Worm (Caenorhabditis elegans) whole organism, L2 larva: Measurements from ENCODE around the gene str-68.

ENCODE experiments used
- C34F6.9 ChIP-seq: fragments of 150-350 bp; optimal IDR thresholded peaks from 2 replicates; lab custom pipeline; 2014; ENCODE audit warnings: missing biosample characterization, missing genetic modification characterization
- F13H6.1 ChIP-seq: sonication (generic microtip); optimal IDR thresholded peaks from 2 replicates; lab custom pipeline; 2016; ENCODE audit warnings: missing genetic modification characterization, missing compliant biosample characterization
- R02D3.7 ChIP-seq: fragments of 150-350 bp; optimal IDR thresholded peaks from 2 replicates; lab custom pipeline; 2014; ENCODE audit warnings: missing biosample characterization, missing genetic modification characterization
- Y55F3AM.14 ChIP-seq: fragments of 200-800 bp; sonication (Bioruptor generic); optimal IDR thresholded peaks from 2 replicates; lab custom pipeline; 2018; ENCODE audit warnings: mild to moderate bottlenecking, missing genetic modification characterization, missing compliant biosample characterization
- ZK546.5 ChIP-seq: sonication (generic microtip); optimal IDR thresholded peaks from 2 replicates; lab custom pipeline; 2017; ENCODE audit warnings: missing biosample characterization, missing genetic modification characterization
- alr-1 ChIP-seq: fragments of 150-350 bp; optimal IDR thresholded peaks from 2 replicates; lab custom pipeline; 2014; ENCODE audit warnings: missing biosample characterization, missing genetic modification characterization
- aly-2 ChIP-seq: fragments of 150-350 bp; optimal IDR thresholded peaks from 2 replicates; lab custom pipeline; 2014; ENCODE audit warnings: missing biosample characterization, missing genetic modification characterization
- blmp-1 ChIP-seq: sonication (generic microtip); optimal IDR thresholded peaks from 2 replicates; lab custom pipeline; 2017; ENCODE audit warnings: missing genetic modification characterization, mild to moderate bottlenecking, missing compliant biosample characterization, antibody characterized with exemption, moderate library complexity; ENCODE audit not compliant: insufficient read depth
- ceh-82 ChIP-seq: fragments of 150-350 bp; optimal IDR thresholded peaks from 2 replicates; lab custom pipeline; 2014; ENCODE audit warnings: missing biosample characterization, missing genetic modification characterization
- crh-2 ChIP-seq: sonication (generic microtip); optimal IDR thresholded peaks from 2 replicates; lab custom pipeline; 2017; ENCODE audit warnings: missing biosample characterization, missing genetic modification characterization
- dmd-4 ChIP-seq: sonication (generic microtip); optimal IDR thresholded peaks from 2 replicates; lab custom pipeline; 2017; ENCODE audit warnings: missing biosample characterization, missing genetic modification characterization
- egl-27 ChIP-seq: sonication (generic microtip); optimal IDR thresholded peaks from 3 replicates; lab custom pipeline; 2017; ENCODE audit warnings: missing biosample characterization, missing genetic modification reagents, missing genetic modification characterization
- elt-1 ChIP-seq: fragments of 150-350 bp; optimal IDR thresholded peaks from 2 replicates; lab custom pipeline; 2014; ENCODE audit warnings: missing biosample characterization, missing genetic modification characterization
- fos-1 ChIP-seq: fragments of 150-350 bp; optimal IDR thresholded peaks from 2 replicates; lab custom pipeline; 2014; ENCODE audit warnings: missing biosample characterization, missing genetic modification characterization
- gmeb-1 ChIP-seq: fragments of 150-350 bp; optimal IDR thresholded peaks from 2 replicates; lab custom pipeline; 2014; ENCODE audit warnings: missing biosample characterization, missing genetic modification characterization
- lin-13 ChIP-seq: fragments of 150-350 bp; optimal IDR thresholded peaks from 2 replicates; lab custom pipeline; 2014; ENCODE audit warnings: missing biosample characterization, missing genetic modification reagents, missing genetic modification characterization
- lin-39 ChIP-seq: fragments of 150-350 bp; optimal IDR thresholded peaks from 2 replicates; lab custom pipeline; 2014; ENCODE audit warnings: missing biosample characterization, missing genetic modification reagents, missing genetic modification characterization
- lsy-2 ChIP-seq, 2 experiments: fragments of 150-350 bp in 1 of 2; sonication (generic microtip) in 1 of 2; optimal IDR thresholded peaks; 2 replicates each; lab custom pipeline; 2014 to 2017; ENCODE audit warnings: missing biosample characterization in 2 of 2, missing genetic modification characterization in 2 of 2
- mab-5 ChIP-seq: fragments of 150-350 bp; optimal IDR thresholded peaks from 2 replicates; lab custom pipeline; 2014; ENCODE audit warnings: missing biosample characterization, missing genetic modification characterization
- mbf-1 ChIP-seq: sonication (generic microtip); optimal IDR thresholded peaks from 2 replicates; lab custom pipeline; 2017; ENCODE audit warnings: missing biosample characterization, missing genetic modification characterization
- mdl-1 ChIP-seq, 2 experiments: fragments of 150-350 bp in 1 of 2; sonication (generic microtip) in 1 of 2; optimal IDR thresholded peaks; 2 replicates each; lab custom pipeline; 2017; ENCODE audit warnings: missing biosample characterization in 2 of 2, missing genetic modification characterization in 2 of 2
- nhr-10 ChIP-seq: sonication (generic microtip); optimal IDR thresholded peaks from 2 replicates; lab custom pipeline; 2017; ENCODE audit warnings: missing biosample characterization, missing genetic modification characterization
- nhr-11 ChIP-seq: fragments of 150-350 bp; optimal IDR thresholded peaks from 2 replicates; lab custom pipeline; 2014; ENCODE audit warnings: missing biosample characterization, missing genetic modification characterization
- nhr-12 ChIP-seq: fragments of 150-350 bp; optimal IDR thresholded peaks from 2 replicates; lab custom pipeline; 2014; ENCODE audit warnings: missing biosample characterization, missing genetic modification characterization
- nhr-129 ChIP-seq: fragments of 150-350 bp; optimal IDR thresholded peaks from 2 replicates; lab custom pipeline; 2014; ENCODE audit warnings: missing biosample characterization, missing genetic modification characterization
- nhr-21 ChIP-seq: fragments of 150-350 bp; optimal IDR thresholded peaks from 2 replicates; lab custom pipeline; 2014; ENCODE audit warnings: missing biosample characterization, missing genetic modification characterization
- nhr-23 ChIP-seq: fragments of 150-350 bp; optimal IDR thresholded peaks from 2 replicates; lab custom pipeline; 2014; ENCODE audit warnings: missing biosample characterization, missing genetic modification reagents, missing genetic modification characterization
- nhr-237 ChIP-seq: fragments of 150-350 bp; optimal IDR thresholded peaks from 2 replicates; lab custom pipeline; 2014; ENCODE audit warnings: missing biosample characterization, missing genetic modification characterization
- nhr-6 ChIP-seq: fragments of 150-350 bp; optimal IDR thresholded peaks from 2 replicates; lab custom pipeline; 2014; ENCODE audit warnings: missing biosample characterization, missing genetic modification characterization
- nhr-77 ChIP-seq: fragments of 150-350 bp; optimal IDR thresholded peaks from 2 replicates; lab custom pipeline; 2014; ENCODE audit warnings: missing biosample characterization, missing genetic modification characterization
- peb-1 ChIP-seq: fragments of 150-350 bp; optimal IDR thresholded peaks from 2 replicates; lab custom pipeline; 2014; ENCODE audit warnings: missing biosample characterization, missing genetic modification characterization
- sem-4 ChIP-seq: fragments of 150-350 bp; optimal IDR thresholded peaks from 2 replicates; lab custom pipeline; 2014; ENCODE audit warnings: missing biosample characterization, missing genetic modification reagents, missing genetic modification characterization
- skn-1 ChIP-seq: sonication (generic microtip); optimal IDR thresholded peaks from 2 replicates; lab custom pipeline; 2017; ENCODE audit warnings: missing biosample characterization, missing genetic modification characterization
- sma-9 ChIP-seq, 2 experiments: fragments of 150-350 bp in 1 of 2; sonication (generic microtip) in 1 of 2; optimal IDR thresholded peaks; 2 replicates each; lab custom pipeline; 2014 to 2016; ENCODE audit warnings: missing genetic modification characterization in 2 of 2, mild to moderate bottlenecking in 1 of 2, missing biosample characterization in 1 of 2, missing compliant biosample characterization in 1 of 2, missing genetic modification reagents in 1 of 2, moderate library complexity in 1 of 2
- snpc-4 ChIP-seq: fragments of 150-350 bp; optimal IDR thresholded peaks from 2 replicates; lab custom pipeline; 2014; ENCODE audit warnings: missing biosample characterization, missing genetic modification characterization
- unc-39 ChIP-seq: fragments of 150-350 bp; optimal IDR thresholded peaks from 2 replicates; lab custom pipeline; 2014; ENCODE audit warnings: missing biosample characterization, missing genetic modification characterization
- unc-55 ChIP-seq: fragments of 150-350 bp; sonication (generic microtip); optimal IDR thresholded peaks from 3 replicates; lab custom pipeline; 2014; ENCODE audit warnings: missing biosample characterization, missing genetic modification reagents, missing genetic modification characterization
- unc-62 ChIP-seq: fragments of 150-350 bp; optimal IDR thresholded peaks from 2 replicates; lab custom pipeline; 2014; ENCODE audit warnings: missing biosample characterization, missing genetic modification reagents, missing genetic modification characterization
- zag-1 ChIP-seq: fragments of 150-350 bp; optimal IDR thresholded peaks from 2 replicates; lab custom pipeline; 2014; ENCODE audit warnings: missing biosample characterization, missing genetic modification characterization
- ztf-1 ChIP-seq: fragments of 200-800 bp; sonication (Bioruptor generic); conservative IDR thresholded peaks from 2 replicates; pipeline ENCODE4 v1.3.6; 2022; ENCODE audit warnings: missing genetic modification characterization, missing compliant biosample characterization

str-68 gene

DNA sequence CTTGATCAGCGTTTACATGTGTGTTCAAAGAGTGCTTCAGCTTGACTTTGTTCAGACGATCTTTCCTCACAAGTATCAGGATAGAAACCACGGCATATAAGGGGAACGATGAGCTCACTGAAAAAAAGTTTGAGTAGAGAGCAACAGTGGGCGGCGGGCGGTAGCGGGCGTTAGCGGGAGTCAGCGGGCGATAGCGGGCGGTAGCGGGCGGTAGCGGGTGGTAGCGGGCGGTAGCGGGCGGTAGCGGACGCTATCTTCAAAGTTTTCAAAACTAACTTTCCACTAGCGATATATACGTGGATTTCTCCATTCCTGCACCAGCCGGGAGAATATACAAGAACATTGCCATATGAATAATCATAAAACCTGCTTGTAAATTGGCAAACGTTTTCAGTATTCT lies 37.9 kb upstream of the str-68 start:
- TF ChIP-seq nhr-237: no peak
- TF ChIP-seq lin-39 (tag; lab: Kevin White, UChicago): no peak
- no peak for TF ChIP-seq nhr-21 (tag; lab: Kevin White, UChicago)
- TF ChIP-seq lsy-2 (tag; optimal IDR thresholded peaks at IDR 0.05; lab: Kevin White, UChicago): no peak
- no peak for TF ChIP-seq egl-27 (tag; lab: Kevin White, UChicago)
- TF ChIP-seq aly-2: no peak
- no peak for TF ChIP-seq nhr-10
- TF ChIP-seq unc-55 (GFP tag; lab: Kevin White, UChicago): no peak
- TF ChIP-seq nhr-77 (tag; lab: Kevin White, UChicago): no peak
- no peak for TF ChIP-seq alr-1
- TF ChIP-seq mab-5 (tag; lab: Kevin White, UChicago): no peak
- no peak for TF ChIP-seq snpc-4 (tag; lab: Kevin White, UChicago)
- TF ChIP-seq R02D3.7 (tag; lab: Kevin White, UChicago): no peak
- no peak for TF ChIP-seq Y55F3AM.14 (GFP tag; lab: Kevin White, UChicago)
- no peak for TF ChIP-seq crh-2 (tag; lab: Kevin White, UChicago)
- TF ChIP-seq lin-13 (GFP tag; lab: Kevin White, UChicago): no peak
- TF ChIP-seq unc-39 (tag; lab: Kevin White, UChicago): no peak
- no peak for TF ChIP-seq ceh-82
- TF ChIP-seq, all 48 proteins: peak for 0

DNA sequence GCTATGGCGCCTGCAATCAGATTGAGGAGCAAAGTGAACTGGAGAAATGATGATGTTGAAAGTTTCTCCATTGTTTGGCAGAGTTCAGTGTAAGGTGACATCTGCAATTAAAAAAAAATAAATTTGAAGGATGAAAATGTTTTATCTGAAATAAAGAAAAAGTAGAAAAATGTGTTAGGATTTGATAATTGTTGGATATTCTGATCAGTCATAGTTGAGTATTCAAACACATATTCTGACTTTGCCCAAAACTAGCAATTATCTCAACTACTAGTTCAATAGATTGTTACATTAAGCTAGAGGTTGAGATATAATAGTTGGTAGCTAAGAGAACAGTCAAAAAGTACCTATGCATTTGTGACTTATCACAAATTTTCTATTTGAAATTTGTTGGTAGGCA lies 37.1 kb upstream of the str-68 start, which contains the start of gene srab-10:
TSS of gene srab-10 (minus strand) at position 101 of the 400 bp plus-strand sequence.
- no peak for TF ChIP-seq skn-1 (tag; lab: Kevin White, UChicago)
- TF ChIP-seq mab-5 (tag; lab: Kevin White, UChicago): no peak
- no peak for TF ChIP-seq elt-1 (tag; lab: Kevin White, UChicago)
- TF ChIP-seq sem-4 (tag; lab: Kevin White, UChicago): no peak
- TF ChIP-seq zag-1 (tag; lab: Kevin White, UChicago): no peak
- no peak for TF ChIP-seq peb-1 (tag; lab: Kevin White, UChicago)
- TF ChIP-seq sma-9 (GFP tag; optimal IDR thresholded peaks at IDR 0.05; lab: Kevin White, UChicago): no peak
- no peak for TF ChIP-seq sma-9 (tag; optimal IDR thresholded peaks at IDR 0.05; lab: Kevin White, UChicago)
- no peak for TF ChIP-seq Y55F3AM.14 (GFP tag; lab: Kevin White, UChicago)
- no peak for TF ChIP-seq nhr-77 (tag; lab: Kevin White, UChicago)
- no peak for TF ChIP-seq alr-1
- no peak for TF ChIP-seq lin-13 (GFP tag; lab: Kevin White, UChicago)
- no peak for TF ChIP-seq nhr-11 (tag; lab: Kevin White, UChicago)

DNA sequence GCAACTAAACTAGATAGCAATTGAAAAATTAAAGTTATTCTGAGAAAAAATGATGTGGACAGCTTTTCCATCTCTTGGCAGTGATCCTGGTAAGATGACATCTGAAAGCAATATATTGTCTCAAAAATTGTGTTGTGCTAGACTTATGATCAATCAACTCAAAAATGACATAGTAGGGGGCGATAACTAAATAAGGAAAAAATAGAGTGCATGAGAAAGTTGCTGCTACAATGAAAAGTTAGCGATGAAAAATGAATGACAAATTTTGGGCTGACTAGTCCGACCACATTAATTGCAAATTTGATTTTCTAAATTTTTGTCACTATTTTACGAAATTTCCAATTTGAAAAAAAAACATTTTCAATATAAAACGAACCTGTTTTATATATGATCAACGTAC lies 33.8 kb upstream of the str-68 start, which contains the start of gene srab-9:
TSS of gene srab-9 (minus strand) at position 101 of the 400 bp plus-strand sequence.
- TF ChIP-seq elt-1 (tag; lab: Kevin White, UChicago): no peak
- TF ChIP-seq egl-27 (tag; lab: Kevin White, UChicago): no peak
- TF ChIP-seq lin-13 (GFP tag; lab: Kevin White, UChicago): no peak
- TF ChIP-seq nhr-21 (tag; lab: Kevin White, UChicago): no peak
- no peak for TF ChIP-seq ztf-1 (GFP tag; lab: Robert Waterston, UW)
- TF ChIP-seq R02D3.7 (tag; lab: Kevin White, UChicago): no peak
- TF ChIP-seq mbf-1 (tag; lab: Kevin White, UChicago): no peak
- TF ChIP-seq nhr-77 (tag; lab: Kevin White, UChicago): no peak
- TF ChIP-seq blmp-1 (tag; lab: Kevin White, UChicago): no peak
- no peak for TF ChIP-seq unc-55 (GFP tag; lab: Kevin White, UChicago)
- TF ChIP-seq alr-1: no peak
- TF ChIP-seq unc-62: no peak
- no peak for TF ChIP-seq C34F6.9 (tag; lab: Kevin White, UChicago)
- no peak for TF ChIP-seq skn-1 (tag; lab: Kevin White, UChicago)
- no peak for TF ChIP-seq nhr-23 (tag; lab: Kevin White, UChicago)
- TF ChIP-seq nhr-12 (tag; lab: Kevin White, UChicago): no peak
- TF ChIP-seq fos-1 (tag; lab: Kevin White, UChicago): no peak
- no peak for TF ChIP-seq nhr-10
- no peak for TF ChIP-seq nhr-6 (tag; lab: Kevin White, UChicago)
- TF ChIP-seq, all 48 proteins: peak for 0

DNA sequence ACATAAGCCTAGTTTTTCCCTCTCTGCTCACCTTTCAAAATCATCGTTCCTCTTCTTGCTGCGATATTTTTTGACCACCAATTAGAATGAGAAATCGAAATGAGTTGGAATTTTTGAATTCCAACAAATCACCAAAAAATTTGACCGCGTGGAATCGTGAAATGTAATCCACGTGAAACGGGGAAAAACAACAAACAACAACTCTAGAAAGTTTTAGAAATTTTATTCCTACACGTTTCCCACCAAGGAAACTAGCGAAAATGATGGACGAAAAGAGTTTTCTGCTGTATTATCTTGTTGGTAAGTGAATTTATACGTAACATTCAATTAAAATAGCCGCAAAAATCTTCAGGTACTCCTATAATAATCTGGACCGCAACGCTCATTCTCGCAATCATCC lies 31.1 kb upstream of the str-68 start, which contains the start of the genes irld-3 and F02C9.1:
TSS of gene irld-3 (minus strand) at position 101 of the 400 bp plus-strand sequence.
TSS of gene F02C9.1 (plus strand) at position 216 of the 400 bp plus-strand sequence.
- TF ChIP-seq dmd-4 (tag; lab: Kevin White, UChicago): no peak
- TF ChIP-seq ceh-82: no peak
- no peak for TF ChIP-seq sem-4 (tag; lab: Kevin White, UChicago)
- no peak for TF ChIP-seq nhr-129
- TF ChIP-seq nhr-12 (tag; lab: Kevin White, UChicago): no peak
- no peak for TF ChIP-seq gmeb-1 (tag; lab: Kevin White, UChicago)
- no peak for TF ChIP-seq ZK546.5 (tag; lab: Kevin White, UChicago)
- TF ChIP-seq skn-1 (tag; lab: Kevin White, UChicago): no peak
- no peak for TF ChIP-seq nhr-77 (tag; lab: Kevin White, UChicago)
- TF ChIP-seq F13H6.1 (tag; lab: Kevin White, UChicago): no peak
- TF ChIP-seq nhr-21 (tag; lab: Kevin White, UChicago): no peak
- no peak for TF ChIP-seq mdl-1 (tag; optimal IDR thresholded peaks at IDR 0.05; lab: Kevin White, UChicago)
- TF ChIP-seq lin-13 (GFP tag; lab: Kevin White, UChicago): no peak
- TF ChIP-seq unc-39 (tag; lab: Kevin White, UChicago): no peak
- no peak for TF ChIP-seq snpc-4 (tag; lab: Kevin White, UChicago)
- TF ChIP-seq zag-1 (tag; lab: Kevin White, UChicago): no peak
- no peak for TF ChIP-seq nhr-10
- TF ChIP-seq nhr-237: no peak
